Worm (Caenorhabditis elegans) whole organism, L2 larva: ENCODE measurements around the gene tbg-1.
A peak's percentile ranks its signal among the peaks of the same experiment; 100 is the strongest.

Source experiments
- C34F6.9 ChIP-seq: fragments of 150-350 bp; optimal IDR thresholded peaks from 2 replicates; lab custom pipeline; 2014; ENCODE audit warnings: missing biosample characterization, missing genetic modification characterization
- F13H6.1 ChIP-seq: sonication (generic microtip); optimal IDR thresholded peaks from 2 replicates; lab custom pipeline; 2016; ENCODE audit warnings: missing genetic modification characterization, missing compliant biosample characterization
- R02D3.7 ChIP-seq: fragments of 150-350 bp; optimal IDR thresholded peaks from 2 replicates; lab custom pipeline; 2014; ENCODE audit warnings: missing biosample characterization, missing genetic modification characterization
- Y55F3AM.14 ChIP-seq: fragments of 200-800 bp; sonication (Bioruptor generic); optimal IDR thresholded peaks from 2 replicates; lab custom pipeline; 2018; ENCODE audit warnings: mild to moderate bottlenecking, missing genetic modification characterization, missing compliant biosample characterization
- ZK546.5 ChIP-seq: sonication (generic microtip); optimal IDR thresholded peaks from 2 replicates; lab custom pipeline; 2017; ENCODE audit warnings: missing biosample characterization, missing genetic modification characterization
- alr-1 ChIP-seq: fragments of 150-350 bp; optimal IDR thresholded peaks from 2 replicates; lab custom pipeline; 2014; ENCODE audit warnings: missing biosample characterization, missing genetic modification characterization
- aly-2 ChIP-seq: fragments of 150-350 bp; optimal IDR thresholded peaks from 2 replicates; lab custom pipeline; 2014; ENCODE audit warnings: missing biosample characterization, missing genetic modification characterization
- ama-1 ChIP-seq: fragments of 150-350 bp; optimal IDR thresholded peaks from 2 replicates; lab custom pipeline; 2018; ENCODE audit warnings: inconsistent platforms
- blmp-1 ChIP-seq: sonication (generic microtip); optimal IDR thresholded peaks from 2 replicates; lab custom pipeline; 2017; ENCODE audit warnings: missing genetic modification characterization, mild to moderate bottlenecking, missing compliant biosample characterization, antibody characterized with exemption, moderate library complexity; ENCODE audit not compliant: insufficient read depth
- ceh-16 ChIP-seq: fragments of 150-350 bp; optimal IDR thresholded peaks from 2 replicates; lab custom pipeline; 2014; ENCODE audit warnings: missing biosample characterization, missing genetic modification characterization
- ceh-82 ChIP-seq: fragments of 150-350 bp; optimal IDR thresholded peaks from 2 replicates; lab custom pipeline; 2014; ENCODE audit warnings: missing biosample characterization, missing genetic modification characterization
- crh-2 ChIP-seq: sonication (generic microtip); optimal IDR thresholded peaks from 2 replicates; lab custom pipeline; 2017; ENCODE audit warnings: missing biosample characterization, missing genetic modification characterization
- dmd-4 ChIP-seq: sonication (generic microtip); optimal IDR thresholded peaks from 2 replicates; lab custom pipeline; 2017; ENCODE audit warnings: missing biosample characterization, missing genetic modification characterization
- egl-27 ChIP-seq: sonication (generic microtip); optimal IDR thresholded peaks from 3 replicates; lab custom pipeline; 2017; ENCODE audit warnings: missing biosample characterization, missing genetic modification reagents, missing genetic modification characterization
- elt-1 ChIP-seq: fragments of 150-350 bp; optimal IDR thresholded peaks from 2 replicates; lab custom pipeline; 2014; ENCODE audit warnings: missing biosample characterization, missing genetic modification characterization
- elt-3 ChIP-seq: sonication (generic microtip); optimal IDR thresholded peaks from 2 replicates; lab custom pipeline; 2017; ENCODE audit warnings: missing biosample characterization, missing genetic modification characterization
- fos-1 ChIP-seq: fragments of 150-350 bp; optimal IDR thresholded peaks from 2 replicates; lab custom pipeline; 2014; ENCODE audit warnings: missing biosample characterization, missing genetic modification characterization
- gmeb-1 ChIP-seq: fragments of 150-350 bp; optimal IDR thresholded peaks from 2 replicates; lab custom pipeline; 2014; ENCODE audit warnings: missing biosample characterization, missing genetic modification characterization
- lin-11 ChIP-seq: fragments of 150-350 bp; sonication (generic microtip); optimal IDR thresholded peaks from 2 replicates; lab custom pipeline; 2014; ENCODE audit warnings: missing biosample characterization, missing genetic modification characterization, inconsistent platforms, mixed read lengths
- lin-13 ChIP-seq: fragments of 150-350 bp; optimal IDR thresholded peaks from 2 replicates; lab custom pipeline; 2014; ENCODE audit warnings: missing biosample characterization, missing genetic modification reagents, missing genetic modification characterization
- lsy-2 ChIP-seq, 2 experiments: fragments of 150-350 bp in 1 of 2; sonication (generic microtip) in 1 of 2; optimal IDR thresholded peaks; 2 replicates each; lab custom pipeline; 2014 to 2017; ENCODE audit warnings: missing biosample characterization in 2 of 2, missing genetic modification characterization in 2 of 2
- mab-5 ChIP-seq: fragments of 150-350 bp; optimal IDR thresholded peaks from 2 replicates; lab custom pipeline; 2014; ENCODE audit warnings: missing biosample characterization, missing genetic modification characterization
- mbf-1 ChIP-seq: sonication (generic microtip); optimal IDR thresholded peaks from 2 replicates; lab custom pipeline; 2017; ENCODE audit warnings: missing biosample characterization, missing genetic modification characterization
- mdl-1 ChIP-seq, 2 experiments: fragments of 150-350 bp in 1 of 2; sonication (generic microtip) in 1 of 2; optimal IDR thresholded peaks; 2 replicates each; lab custom pipeline; 2017; ENCODE audit warnings: missing biosample characterization in 2 of 2, missing genetic modification characterization in 2 of 2
- nhr-10 ChIP-seq: sonication (generic microtip); optimal IDR thresholded peaks from 2 replicates; lab custom pipeline; 2017; ENCODE audit warnings: missing biosample characterization, missing genetic modification characterization
- nhr-11 ChIP-seq: fragments of 150-350 bp; optimal IDR thresholded peaks from 2 replicates; lab custom pipeline; 2014; ENCODE audit warnings: missing biosample characterization, missing genetic modification characterization
- nhr-12 ChIP-seq: fragments of 150-350 bp; optimal IDR thresholded peaks from 2 replicates; lab custom pipeline; 2014; ENCODE audit warnings: missing biosample characterization, missing genetic modification characterization
- nhr-129 ChIP-seq: fragments of 150-350 bp; optimal IDR thresholded peaks from 2 replicates; lab custom pipeline; 2014; ENCODE audit warnings: missing biosample characterization, missing genetic modification characterization
- nhr-21 ChIP-seq: fragments of 150-350 bp; optimal IDR thresholded peaks from 2 replicates; lab custom pipeline; 2014; ENCODE audit warnings: missing biosample characterization, missing genetic modification characterization
- nhr-23 ChIP-seq: fragments of 150-350 bp; optimal IDR thresholded peaks from 2 replicates; lab custom pipeline; 2014; ENCODE audit warnings: missing biosample characterization, missing genetic modification reagents, missing genetic modification characterization
- nhr-237 ChIP-seq: fragments of 150-350 bp; optimal IDR thresholded peaks from 2 replicates; lab custom pipeline; 2014; ENCODE audit warnings: missing biosample characterization, missing genetic modification characterization
- nhr-25 ChIP-seq: fragments of 150-350 bp; sonication (generic microtip); optimal IDR thresholded peaks from 3 replicates; lab custom pipeline; 2014; ENCODE audit warnings: missing biosample characterization, missing genetic modification characterization
- nhr-6 ChIP-seq: fragments of 150-350 bp; optimal IDR thresholded peaks from 2 replicates; lab custom pipeline; 2014; ENCODE audit warnings: missing biosample characterization, missing genetic modification characterization
- nhr-77 ChIP-seq: fragments of 150-350 bp; optimal IDR thresholded peaks from 2 replicates; lab custom pipeline; 2014; ENCODE audit warnings: missing biosample characterization, missing genetic modification characterization
- peb-1 ChIP-seq: fragments of 150-350 bp; optimal IDR thresholded peaks from 2 replicates; lab custom pipeline; 2014; ENCODE audit warnings: missing biosample characterization, missing genetic modification characterization
- sem-4 ChIP-seq: fragments of 150-350 bp; optimal IDR thresholded peaks from 2 replicates; lab custom pipeline; 2014; ENCODE audit warnings: missing biosample characterization, missing genetic modification reagents, missing genetic modification characterization
- skn-1 ChIP-seq: sonication (generic microtip); optimal IDR thresholded peaks from 2 replicates; lab custom pipeline; 2017; ENCODE audit warnings: missing biosample characterization, missing genetic modification characterization
- sma-3 ChIP-seq: sonication (generic microtip); optimal IDR thresholded peaks from 2 replicates; lab custom pipeline; 2016; ENCODE audit warnings: missing genetic modification reagents, missing genetic modification characterization, missing compliant biosample characterization
- sma-9 ChIP-seq, 2 experiments: fragments of 150-350 bp in 1 of 2; sonication (generic microtip) in 1 of 2; optimal IDR thresholded peaks; 2 replicates each; lab custom pipeline; 2014 to 2016; ENCODE audit warnings: missing genetic modification characterization in 2 of 2, mild to moderate bottlenecking in 1 of 2, missing biosample characterization in 1 of 2, missing compliant biosample characterization in 1 of 2, missing genetic modification reagents in 1 of 2, moderate library complexity in 1 of 2
- snpc-4 ChIP-seq: fragments of 150-350 bp; optimal IDR thresholded peaks from 2 replicates; lab custom pipeline; 2014; ENCODE audit warnings: missing biosample characterization, missing genetic modification characterization
- unc-39 ChIP-seq: fragments of 150-350 bp; optimal IDR thresholded peaks from 2 replicates; lab custom pipeline; 2014; ENCODE audit warnings: missing biosample characterization, missing genetic modification characterization
- unc-55 ChIP-seq: fragments of 150-350 bp; sonication (generic microtip); optimal IDR thresholded peaks from 3 replicates; lab custom pipeline; 2014; ENCODE audit warnings: missing biosample characterization, missing genetic modification reagents, missing genetic modification characterization
- unc-62 ChIP-seq: fragments of 150-350 bp; optimal IDR thresholded peaks from 2 replicates; lab custom pipeline; 2014; ENCODE audit warnings: missing biosample characterization, missing genetic modification reagents, missing genetic modification characterization
- zag-1 ChIP-seq: fragments of 150-350 bp; optimal IDR thresholded peaks from 2 replicates; lab custom pipeline; 2014; ENCODE audit warnings: missing biosample characterization, missing genetic modification characterization
- ztf-1 ChIP-seq: fragments of 200-800 bp; sonication (Bioruptor generic); conservative IDR thresholded peaks from 2 replicates; pipeline ENCODE4 v1.3.6; 2022; ENCODE audit warnings: missing genetic modification characterization, missing compliant biosample characterization
- ztf-11 ChIP-seq: sonication (generic microtip); optimal IDR thresholded peaks from 2 replicates; lab custom pipeline; 2017; ENCODE audit warnings: missing biosample characterization, missing genetic modification characterization
- ztf-4 ChIP-seq: fragments of 150-350 bp; optimal IDR thresholded peaks from 2 replicates; lab custom pipeline; 2014; ENCODE audit warnings: missing biosample characterization, missing genetic modification characterization

The tbg-1 gene

DNA sequence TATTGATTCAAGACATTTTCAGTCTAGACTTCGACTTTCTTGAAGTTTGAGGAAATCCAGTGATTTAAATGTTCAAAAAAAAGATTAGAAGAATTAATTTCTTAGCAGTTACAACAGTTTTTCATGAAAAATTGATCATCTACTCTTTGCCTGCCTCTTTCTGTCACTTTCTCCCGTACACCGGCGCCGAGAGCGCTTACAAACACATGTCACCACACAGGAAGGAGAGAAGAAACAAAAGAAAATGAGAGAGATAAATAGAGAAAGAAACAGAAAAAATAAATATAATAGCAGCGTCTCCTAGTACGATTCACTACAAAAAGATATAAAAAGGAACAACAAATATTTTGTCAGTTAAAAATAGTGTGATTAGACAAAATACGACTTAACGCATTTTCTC lies 37.7 kb upstream of the tbg-1 start:
- TF ChIP-seq nhr-10 (tag; lab: Kevin White, UChicago) (no peak), aly-2 (no peak), peb-1 (tag; lab: Kevin White, UChicago) (no peak), nhr-11 (tag; lab: Kevin White, UChicago) (no peak), nhr-129 (tag; lab: Kevin White, UChicago) (no peak), ceh-82 (tag; lab: Kevin White, UChicago) (no peak), snpc-4 (no peak), blmp-1 (tag; lab: Kevin White, UChicago) (peak; percentile 88), sma-9 (GFP tag; optimal IDR thresholded peaks at IDR 0.05; lab: Kevin White, UChicago) (peak; percentile 64), sma-9 (tag; optimal IDR thresholded peaks at IDR 0.05; lab: Kevin White, UChicago) (no peak), nhr-6 (tag; lab: Kevin White, UChicago) (no peak), nhr-237 (tag; lab: Kevin White, UChicago) (no peak), C34F6.9 (no peak), F13H6.1 (no peak), fos-1 (tag; lab: Kevin White, UChicago) (peak; percentile 67), ztf-4 (tag; lab: Kevin White, UChicago) (no peak), nhr-25 (peak; percentile 45), nhr-77 (tag; lab: Kevin White, UChicago) (no peak), lin-11 (tag; lab: Kevin White, UChicago) (no peak), mab-5 (tag; lab: Kevin White, UChicago) (no peak), ztf-1 (no peak), lin-13 (GFP tag; lab: Kevin White, UChicago) (no peak), ceh-16 (no peak), elt-3 (no peak), crh-2 (tag; lab: Kevin White, UChicago) (no peak), sem-4 (tag; lab: Kevin White, UChicago) (no peak), R02D3.7 (tag; lab: Kevin White, UChicago) (no peak), nhr-21 (no peak), gmeb-1 (tag; lab: Kevin White, UChicago) (no peak), dmd-4 (tag; lab: Kevin White, UChicago) (no peak), mbf-1 (tag; lab: Kevin White, UChicago) (no peak), lsy-2 (tag; optimal IDR thresholded peaks at IDR 0.05; lab: Kevin White, UChicago) (no peak)

DNA sequence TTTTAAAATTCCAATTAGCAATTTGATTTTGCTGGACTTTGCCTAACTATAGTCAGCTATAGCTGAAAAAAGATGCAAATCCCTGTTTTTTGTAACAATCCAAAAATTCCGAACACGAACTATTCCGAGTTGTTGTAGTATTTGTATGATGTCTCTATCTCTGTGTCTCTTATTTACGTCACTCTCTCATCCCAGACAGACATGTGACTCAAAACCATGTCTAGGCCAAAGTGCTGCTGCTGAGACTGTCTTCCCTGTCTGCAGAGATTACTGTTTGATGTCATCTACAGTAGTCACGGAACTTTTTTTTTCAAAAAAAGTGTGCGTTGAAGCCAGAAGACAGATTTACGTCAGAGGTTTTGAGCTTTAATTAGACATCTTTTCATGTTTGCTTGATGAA lies 37.3 kb upstream of the tbg-1 start:
- TF ChIP-seq nhr-11 (tag; lab: Kevin White, UChicago) (no peak), alr-1 (no peak), lsy-2 (tag; optimal IDR thresholded peaks at IDR 0.05; lab: Kevin White, UChicago) (peak in 1 of 2 experiments; percentile 4), unc-55 (peak; percentile 7), egl-27 (tag; lab: Kevin White, UChicago) (peak; percentile 18), zag-1 (tag; lab: Kevin White, UChicago) (no peak), nhr-25 (peak; percentile 14), crh-2 (tag; lab: Kevin White, UChicago) (no peak), ZK546.5 (tag; lab: Kevin White, UChicago) (no peak), ztf-1 (no peak), sma-3 (GFP tag; lab: Kevin White, UChicago) (peak; percentile 55), C34F6.9 (no peak), nhr-6 (tag; lab: Kevin White, UChicago) (peak; percentile 20), ztf-11 (no peak), ztf-4 (tag; lab: Kevin White, UChicago) (no peak), Y55F3AM.14 (GFP tag; lab: Kevin White, UChicago) (no peak), nhr-12 (tag; lab: Kevin White, UChicago) (no peak), skn-1 (tag; lab: Kevin White, UChicago) (no peak), nhr-77 (tag; lab: Kevin White, UChicago) (no peak), R02D3.7 (tag; lab: Kevin White, UChicago) (no peak), ceh-16 (no peak), ama-1 (lab: Kevin White, UChicago) (no peak), unc-62 (GFP tag; lab: Kevin White, UChicago) (no peak), snpc-4 (no peak), ceh-82 (tag; lab: Kevin White, UChicago) (no peak), elt-3 (no peak), F13H6.1 (no peak), nhr-23 (tag; lab: Kevin White, UChicago) (no peak), gmeb-1 (tag; lab: Kevin White, UChicago) (peak; percentile 18), mdl-1 (tag; optimal IDR thresholded peaks at IDR 0.05; lab: Kevin White, UChicago) (no peak), fos-1 (tag; lab: Kevin White, UChicago) (no peak), mab-5 (tag; lab: Kevin White, UChicago) (no peak), nhr-10 (tag; lab: Kevin White, UChicago) (no peak), nhr-129 (tag; lab: Kevin White, UChicago) (peak; percentile 59), blmp-1 (tag; lab: Kevin White, UChicago) (no peak), lin-13 (GFP tag; lab: Kevin White, UChicago) (no peak), aly-2 (no peak), sma-9 (GFP tag; optimal IDR thresholded peaks at IDR 0.05; lab: Kevin White, UChicago) (peak; percentile 94), sma-9 (tag; optimal IDR thresholded peaks at IDR 0.05; lab: Kevin White, UChicago) (no peak), sem-4 (tag; lab: Kevin White, UChicago) (peak; percentile 15), peb-1 (tag; lab: Kevin White, UChicago) (no peak), lin-11 (tag; lab: Kevin White, UChicago) (no peak), elt-1 (tag; lab: Kevin White, UChicago) (no peak), unc-39 (no peak), nhr-21 (no peak)
